Fruit fly (Drosophila melanogaster): ENCODE results near the gene nAChRalpha3.

nAChRalpha3 gene

DNA sequence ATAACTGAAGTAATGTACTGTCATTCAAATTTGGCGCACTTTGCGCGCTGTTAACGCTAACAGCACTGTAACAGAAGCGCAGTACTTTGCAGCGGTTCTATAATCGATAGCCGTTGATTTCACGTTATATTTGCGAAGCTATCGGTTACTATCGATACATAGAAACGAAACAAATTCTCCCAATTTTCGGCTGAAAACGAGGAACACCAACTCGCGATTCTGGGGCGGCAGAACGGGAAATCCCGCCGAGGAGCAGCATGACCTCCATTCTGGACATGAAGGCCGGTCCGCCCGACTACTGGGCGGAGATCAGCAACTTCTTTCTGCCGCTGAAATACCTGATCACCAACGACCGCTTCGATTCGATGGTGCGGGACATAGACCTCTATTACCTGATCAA lies 93.7 kb downstream of the nAChRalpha3 start, which contains the start of gene CG1636:
CG1636 (plus strand) TSS at position 122 of the 400 bp plus-strand sequence.
- TF ChIP-seq EcR (GFP tag; optimal IDR thresholded peaks at IDR 0.05) (no peak), pan (optimal IDR thresholded peaks at IDR 0.05) (no peak), Dll (optimal IDR thresholded peaks at IDR 0.05) (no peak), usp (GFP tag; optimal IDR thresholded peaks at IDR 0.05) (no peak), psq (optimal IDR thresholded peaks at IDR 0.05) (no peak), CG8478 (optimal IDR thresholded peaks at IDR 0.05) (no peak)

DNA sequence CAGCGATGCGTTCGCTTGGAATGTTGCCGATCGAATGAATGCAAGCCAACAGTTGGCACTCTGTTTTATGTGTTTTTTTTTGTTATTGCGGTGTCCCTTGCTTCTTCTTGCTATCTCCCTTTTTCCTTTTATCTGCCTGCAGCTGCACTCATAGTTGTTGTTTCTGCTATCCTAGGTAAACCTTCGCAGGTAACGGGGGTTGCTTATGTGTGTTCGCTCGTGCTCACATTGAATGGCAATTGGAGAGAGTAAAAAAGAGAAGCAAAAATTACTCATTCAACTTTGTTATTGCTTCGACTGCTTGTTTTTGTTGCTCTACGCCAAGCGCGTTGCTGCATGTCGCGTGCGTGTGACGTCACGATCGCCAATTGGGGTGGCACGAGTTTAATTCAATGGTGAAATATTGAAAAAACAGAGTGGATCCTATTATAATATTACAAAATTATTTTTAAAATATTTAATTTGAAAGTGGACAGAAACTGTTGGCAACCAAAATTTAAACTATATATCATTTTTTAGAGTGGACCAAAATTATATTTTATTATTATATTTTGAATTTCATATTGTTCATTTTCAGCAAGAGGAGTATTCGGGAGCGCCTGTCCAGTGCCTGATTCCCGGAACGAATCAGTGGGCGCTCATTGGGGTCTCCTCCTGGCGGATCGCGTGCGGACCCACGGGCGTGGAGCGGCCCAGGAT lies 95.5 kb downstream of the nAChRalpha3 start, which contains the start of gene Corp:
Corp (minus strand) TSS at position 47 of the 699 bp plus-strand sequence.
- TF ChIP-seq psq (optimal IDR thresholded peaks at IDR 0.05) (no peak), usp (GFP tag; optimal IDR thresholded peaks at IDR 0.05) (no peak), Dll (optimal IDR thresholded peaks at IDR 0.05) (no peak), CG8478 (optimal IDR thresholded peaks at IDR 0.05) (no peak), EcR (GFP tag; optimal IDR thresholded peaks at IDR 0.05) (no peak), pan (optimal IDR thresholded peaks at IDR 0.05) (no peak)

DNA sequence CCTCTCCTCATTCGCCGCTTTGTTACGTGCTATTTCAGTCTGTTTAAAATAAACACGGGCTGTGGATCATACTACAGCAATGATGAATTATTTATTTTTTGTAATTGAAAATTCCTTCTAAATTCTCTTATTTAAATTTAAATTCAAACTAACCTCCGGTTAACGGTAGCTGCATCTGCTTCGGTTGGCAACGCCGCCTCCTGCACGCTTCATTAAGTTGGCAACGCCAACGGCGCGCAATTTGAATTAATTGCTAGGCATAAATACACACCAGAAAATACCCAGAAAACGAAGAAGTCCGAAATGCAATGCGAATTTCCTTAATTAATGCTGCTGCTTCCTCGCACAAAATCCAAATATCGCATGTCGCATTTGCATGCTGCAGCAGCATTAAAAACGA lies 101.7 kb downstream of the nAChRalpha3 start:
- TF ChIP-seq pan (optimal IDR thresholded peaks at IDR 0.05) (no peak), Dll (optimal IDR thresholded peaks at IDR 0.05) (no peak), psq (optimal IDR thresholded peaks at IDR 0.05) (no peak), EcR (GFP tag; optimal IDR thresholded peaks at IDR 0.05) (no peak), CG8478 (optimal IDR thresholded peaks at IDR 0.05) (no peak), usp (GFP tag; optimal IDR thresholded peaks at IDR 0.05) (no peak)

DNA sequence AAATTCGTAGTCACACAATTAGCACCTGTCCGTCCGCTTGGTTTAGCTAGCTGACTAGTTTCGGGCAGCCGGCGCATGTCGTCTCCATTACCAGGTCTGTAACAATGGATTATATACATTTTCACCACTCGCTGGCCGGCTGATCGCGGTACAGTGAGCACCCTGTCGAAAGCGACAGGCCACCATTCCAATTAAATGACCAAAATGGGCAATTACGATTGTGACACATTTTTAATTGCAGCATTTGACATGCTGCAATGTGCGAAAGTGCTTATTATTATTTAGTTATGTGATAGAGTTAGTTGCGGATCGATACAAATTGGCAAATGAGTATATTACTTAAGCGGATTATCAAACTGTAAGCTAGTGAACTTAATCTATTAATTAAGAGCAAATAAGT lies 103.7 kb downstream of the nAChRalpha3 start:
- no peak for TF ChIP-seq Dll (optimal IDR thresholded peaks at IDR 0.05)
- TF ChIP-seq pan (optimal IDR thresholded peaks at IDR 0.05), result no peak
- no peak for TF ChIP-seq EcR (GFP tag; optimal IDR thresholded peaks at IDR 0.05)
- no peak for TF ChIP-seq psq (optimal IDR thresholded peaks at IDR 0.05)
- TF ChIP-seq CG8478 (optimal IDR thresholded peaks at IDR 0.05), result no peak
- no peak for TF ChIP-seq usp (GFP tag; optimal IDR thresholded peaks at IDR 0.05)

DNA sequence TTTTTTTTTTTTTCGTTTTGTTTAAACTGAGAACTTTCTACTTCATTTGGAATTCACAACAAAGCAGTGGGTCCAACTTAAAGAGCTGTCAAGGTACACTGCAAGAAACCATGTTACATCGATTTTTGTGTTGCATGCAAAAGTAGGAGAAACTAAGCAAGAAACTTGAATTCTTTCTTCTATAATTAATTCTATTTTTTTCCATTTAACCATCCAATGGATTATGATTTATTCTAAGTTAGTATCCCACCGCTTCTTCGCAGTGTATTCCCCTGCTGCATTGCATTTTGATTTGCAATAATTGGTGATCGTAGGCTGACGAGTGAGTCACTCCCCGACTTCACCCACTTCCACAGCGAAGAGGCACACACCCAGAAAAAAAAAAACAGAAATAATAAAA lies 107.1 kb downstream of the nAChRalpha3 start:
- TF ChIP-seq EcR (GFP tag; optimal IDR thresholded peaks at IDR 0.05), result no peak
- TF ChIP-seq psq (optimal IDR thresholded peaks at IDR 0.05), result no peak

DNA sequence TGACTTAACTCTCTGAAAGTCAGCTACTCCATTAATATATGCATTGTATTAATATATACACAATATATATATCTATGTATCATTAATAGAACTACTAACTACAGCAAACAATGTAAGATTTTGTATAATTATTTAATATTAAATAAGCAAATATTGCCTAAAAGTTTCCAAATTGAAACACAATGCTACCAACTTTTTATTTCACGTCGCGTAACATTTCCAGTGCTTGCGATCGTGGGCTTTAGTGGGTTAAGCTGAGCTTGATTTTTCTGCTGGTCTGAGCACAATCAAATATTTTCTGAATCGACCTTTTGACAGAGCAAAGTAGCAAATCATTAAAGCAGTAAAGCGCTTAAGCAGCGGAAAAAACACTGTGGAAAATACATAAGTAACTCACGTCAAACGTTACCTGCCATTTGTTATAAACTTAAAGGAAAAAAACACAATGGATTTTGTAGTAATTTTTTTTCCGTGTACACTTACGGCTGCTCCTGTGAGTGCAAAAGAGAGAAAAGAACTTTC lies 108.6 kb downstream of the nAChRalpha3 start:
- TF ChIP-seq pan (optimal IDR thresholded peaks at IDR 0.05) (no peak), Dll (optimal IDR thresholded peaks at IDR 0.05) (no peak), EcR (GFP tag; optimal IDR thresholded peaks at IDR 0.05) (no peak), usp (GFP tag; optimal IDR thresholded peaks at IDR 0.05) (no peak)

DNA sequence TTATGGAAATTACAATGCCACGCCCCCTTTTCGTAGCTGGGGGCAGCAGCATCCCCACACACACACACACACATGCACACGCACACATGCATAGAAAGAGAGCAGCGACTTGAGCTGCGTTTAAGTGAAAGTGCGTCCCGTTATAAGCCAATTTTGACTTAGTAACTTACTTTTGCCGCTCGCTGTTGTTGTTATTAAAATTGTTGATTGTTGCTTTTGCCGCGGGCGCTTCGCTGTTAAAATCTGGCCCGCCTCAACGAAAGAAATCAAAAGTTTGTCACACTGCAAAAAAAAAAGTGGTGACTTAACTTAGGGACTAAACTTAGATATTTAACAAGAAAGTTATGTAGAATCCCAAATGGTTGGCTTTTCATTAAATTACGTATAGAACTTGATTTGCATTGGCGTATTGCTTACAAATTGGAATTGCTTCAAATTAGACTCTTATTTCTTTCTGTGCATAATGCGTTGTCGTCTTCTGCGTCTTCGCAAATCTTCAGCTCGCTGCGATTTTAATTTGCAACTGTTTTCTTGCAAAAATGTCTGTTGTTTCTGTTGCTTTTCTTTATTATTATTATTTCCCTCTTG lies 112.1 kb downstream of the nAChRalpha3 start:
- TF ChIP-seq CG8478 (optimal IDR thresholded peaks at IDR 0.05), result no peak
- TF ChIP-seq EcR (GFP tag; optimal IDR thresholded peaks at IDR 0.05), result no peak
- TF ChIP-seq usp (GFP tag; optimal IDR thresholded peaks at IDR 0.05), result no peak
- TF ChIP-seq psq (optimal IDR thresholded peaks at IDR 0.05), result no peak
- TF ChIP-seq pan (optimal IDR thresholded peaks at IDR 0.05), result no peak
- no peak for TF ChIP-seq Dll (optimal IDR thresholded peaks at IDR 0.05)

DNA sequence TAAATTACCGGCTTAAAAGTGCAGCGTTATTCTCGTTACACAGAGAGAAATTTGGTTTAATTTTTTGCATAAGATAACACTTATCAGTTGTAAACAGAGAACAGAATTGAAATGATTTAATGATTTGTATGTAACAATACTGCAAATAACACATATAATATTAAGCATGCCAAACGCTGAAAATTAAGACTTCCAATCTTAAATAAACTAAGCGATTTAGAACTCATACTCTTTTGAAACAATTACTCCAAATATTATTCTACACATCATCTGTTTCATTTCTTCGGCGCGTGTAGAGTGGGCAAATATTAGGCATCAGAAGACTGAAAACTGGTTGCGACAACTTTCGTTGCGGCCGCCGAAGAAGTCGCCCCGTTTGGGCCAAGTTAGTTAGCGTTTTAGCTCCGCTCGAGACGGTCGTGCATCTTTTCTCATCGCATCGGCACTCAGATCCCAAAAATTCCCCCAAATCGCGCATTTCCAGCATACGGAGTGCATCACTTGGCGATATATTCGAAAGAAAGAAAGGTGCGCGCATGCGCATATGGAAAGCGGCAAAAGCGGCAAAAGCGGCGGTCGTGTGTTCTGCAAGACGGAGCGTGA lies 114.6 kb downstream of the nAChRalpha3 start, which contains the start of gene CG1632:
CG1632 (plus strand) TSS at position 387 of the 603 bp plus-strand sequence.
- TF ChIP-seq pan (optimal IDR thresholded peaks at IDR 0.05) (no peak), psq (optimal IDR thresholded peaks at IDR 0.05) (no peak), usp (GFP tag; optimal IDR thresholded peaks at IDR 0.05) (no peak), EcR (GFP tag; optimal IDR thresholded peaks at IDR 0.05) (no peak), CG8478 (optimal IDR thresholded peaks at IDR 0.05) (no peak), Dll (optimal IDR thresholded peaks at IDR 0.05) (no peak)

DNA sequence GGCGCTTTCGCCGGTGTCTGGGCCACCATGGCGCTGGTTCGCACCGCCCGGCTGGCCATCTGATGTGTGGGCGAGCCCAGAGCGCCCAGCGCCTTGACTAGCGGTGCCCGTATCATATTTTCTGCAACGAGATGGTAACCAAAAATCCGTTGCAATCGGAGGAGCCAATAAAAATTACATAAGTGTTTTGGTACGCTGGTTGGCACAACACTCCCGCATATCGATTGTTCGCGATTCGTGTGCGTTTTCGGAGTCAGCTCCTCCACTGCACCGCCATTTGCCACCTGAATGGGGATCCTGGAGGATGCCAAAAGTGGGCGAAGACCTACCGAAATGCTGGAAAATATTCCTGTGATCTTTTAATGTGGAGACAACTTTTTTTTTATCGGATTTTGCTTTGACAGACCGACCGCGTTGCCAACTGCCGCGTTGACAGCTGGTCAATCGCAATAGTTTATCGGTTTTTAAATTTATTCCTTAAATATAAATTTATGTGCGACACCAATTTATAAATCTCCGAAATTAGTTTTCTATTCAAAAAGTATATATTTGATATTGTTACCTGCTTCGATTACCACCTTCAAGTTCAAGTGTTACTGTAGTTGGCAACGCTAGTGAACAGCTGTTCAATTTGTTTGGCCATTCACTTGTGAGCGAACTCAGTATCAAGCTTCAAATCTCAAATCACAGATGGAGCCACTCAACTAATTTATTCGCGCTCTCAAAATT lies 115.5 kb downstream of the nAChRalpha3 start, which contains the start of gene ND-75:
ND-75 (minus strand) TSS at position 420 of the 729 bp plus-strand sequence.
- no peak for TF ChIP-seq usp (GFP tag; optimal IDR thresholded peaks at IDR 0.05)
- no peak for TF ChIP-seq CG8478 (optimal IDR thresholded peaks at IDR 0.05)
- TF ChIP-seq EcR (GFP tag; optimal IDR thresholded peaks at IDR 0.05), result no peak
- TF ChIP-seq pan (optimal IDR thresholded peaks at IDR 0.05), result no peak
- TF ChIP-seq Dll (optimal IDR thresholded peaks at IDR 0.05), result no peak
- no peak for TF ChIP-seq psq (optimal IDR thresholded peaks at IDR 0.05)

DNA sequence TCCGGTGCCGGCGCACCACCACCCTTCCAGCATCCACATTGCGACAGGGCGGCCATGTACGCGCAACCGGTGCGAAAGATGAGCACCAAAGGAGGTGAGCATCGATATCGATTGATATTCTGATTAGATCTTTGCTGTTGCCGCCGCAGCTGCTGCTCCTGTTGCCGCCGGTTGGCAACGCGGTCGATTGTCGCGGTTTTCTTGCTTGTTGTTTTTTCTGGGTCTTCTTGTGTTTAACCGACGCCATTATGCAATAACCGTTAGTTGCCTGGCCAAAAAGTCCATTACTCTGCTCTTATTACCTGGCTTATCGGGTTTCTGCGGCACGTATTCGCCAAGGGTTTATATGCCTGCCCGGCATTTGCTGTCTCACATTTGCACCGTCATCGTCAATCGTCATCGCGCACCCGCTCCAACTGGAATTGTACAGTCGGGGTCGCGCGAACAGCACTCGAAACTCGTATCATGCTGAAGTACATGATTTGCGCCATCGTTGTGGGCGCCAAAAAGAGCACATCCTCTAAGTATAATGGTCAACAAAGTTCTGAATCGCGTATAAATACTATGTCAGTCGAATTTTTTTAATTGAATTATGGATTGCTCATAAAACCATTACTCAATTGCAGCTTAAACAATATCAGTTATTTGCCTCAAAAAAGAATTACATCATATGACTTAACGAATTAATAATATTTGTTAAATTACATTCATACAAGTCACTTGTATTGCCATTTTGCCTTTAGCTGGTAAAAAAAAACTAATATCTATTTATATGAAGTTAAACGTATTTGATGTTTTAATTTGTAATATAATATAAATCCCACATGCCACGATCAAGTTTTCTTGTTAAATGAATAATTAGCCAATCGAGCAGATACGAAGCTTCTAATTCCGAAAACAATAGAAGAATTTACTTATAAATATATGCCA lies 122.7 kb downstream of the nAChRalpha3 start, which contains the start of gene sni:
sni (minus strand) TSS at position 51 of the 930 bp plus-strand sequence.
- TF ChIP-seq Dll (optimal IDR thresholded peaks at IDR 0.05), result no peak
- no peak for TF ChIP-seq pan (optimal IDR thresholded peaks at IDR 0.05)
- no peak for TF ChIP-seq psq (optimal IDR thresholded peaks at IDR 0.05)
- no peak for TF ChIP-seq CG8478 (optimal IDR thresholded peaks at IDR 0.05)
- TF ChIP-seq usp (GFP tag; optimal IDR thresholded peaks at IDR 0.05), result no peak
- TF ChIP-seq EcR (GFP tag; optimal IDR thresholded peaks at IDR 0.05), result no peak

Measured in whole organism.